Worm (Caenorhabditis elegans) whole organism, L4 larva: ENCODE data around the gene pfd-2.

Source experiments
- F10B5.3 ChIP-seq: sonication (generic microtip); optimal IDR thresholded peaks from 2 replicates; lab custom pipeline; 2016; ENCODE audit warnings: mild to moderate bottlenecking, missing genetic modification characterization, missing compliant biosample characterization
- R02D3.7 ChIP-seq: fragments of 150-350 bp; sonication (generic microtip); optimal IDR thresholded peaks from 3 replicates; lab custom pipeline; 2014; ENCODE audit warnings: missing biosample characterization, missing genetic modification characterization
- T26A8.4 ChIP-seq: fragments of 200-800 bp; sonication (Bioruptor generic); IDR thresholded peaks from 2 replicates; pipeline ENCODE4 v1.3.6; 2022; ENCODE audit warnings: missing genetic modification characterization, missing compliant biosample characterization
- Y105C5A.15 ChIP-seq: fragments of 200-800 bp; sonication (Bioruptor generic); IDR thresholded peaks from 2 replicates; pipeline ENCODE4 v1.3.6; 2022; ENCODE audit warnings: missing genetic modification characterization, missing compliant biosample characterization
- aha-1 ChIP-seq: fragments of 150-350 bp; peaks from one replicate; lab custom pipeline; 2014; ENCODE audit warnings: missing biosample characterization, missing genetic modification characterization
- ceh-82 ChIP-seq: sonication (generic microtip); optimal IDR thresholded peaks from 2 replicates; lab custom pipeline; 2017; ENCODE audit warnings: missing biosample characterization, missing genetic modification characterization
- ctbp-1 ChIP-seq: fragments of 200-800 bp; sonication (Bioruptor generic); IDR thresholded peaks from 2 replicates; pipeline ENCODE4 v1.3.6; 2022; ENCODE audit warnings: missing genetic modification reagents, missing genetic modification characterization, missing compliant biosample characterization
- dmd-6 ChIP-seq: fragments of 200-800 bp; sonication (Bioruptor generic); IDR thresholded peaks from 2 replicates; pipeline ENCODE4 v1.3.6; 2022; ENCODE audit warnings: missing genetic modification reagents, missing genetic modification characterization, missing compliant biosample characterization
- dmd-8 ChIP-seq: fragments of 200-800 bp; sonication (Bioruptor generic); IDR thresholded peaks from 2 replicates; pipeline ENCODE4 v1.3.6; 2022; ENCODE audit warnings: missing genetic modification characterization, missing compliant biosample characterization
- dpl-1 ChIP-seq: fragments of 150-350 bp; optimal IDR thresholded peaks from 2 replicates; lab custom pipeline; 2014; ENCODE audit warnings: missing biosample characterization, missing genetic modification reagents, missing genetic modification characterization
- duxl-1 ChIP-seq: sonication (generic microtip); optimal IDR thresholded peaks from 2 replicates; lab custom pipeline; 2016; ENCODE audit warnings: mild to moderate bottlenecking, missing genetic modification characterization, moderate library complexity, missing compliant biosample characterization; ENCODE audit not compliant: poor library complexity
- dve-1 ChIP-seq: sonication (generic microtip); optimal IDR thresholded peaks from 2 replicates; lab custom pipeline; 2017; ENCODE audit warnings: antibody characterized with exemption, mild to moderate bottlenecking, missing genetic modification characterization, missing compliant biosample characterization; ENCODE audit not compliant: insufficient read depth
- fkh-10 ChIP-seq: fragments of 150-350 bp; optimal IDR thresholded peaks from 2 replicates; lab custom pipeline; 2014; ENCODE audit warnings: missing biosample characterization, missing genetic modification reagents, missing genetic modification characterization
- fos-1 ChIP-seq: fragments of 150-350 bp; optimal IDR thresholded peaks from 2 replicates; lab custom pipeline; 2014; ENCODE audit warnings: missing biosample characterization, missing genetic modification characterization
- gei-8 ChIP-seq: fragments of 200-800 bp; sonication (Bioruptor generic); optimal IDR thresholded peaks from 2 replicates; lab custom pipeline; 2018; ENCODE audit warnings: mild to moderate bottlenecking, missing genetic modification characterization, missing compliant biosample characterization
- hlh-11 ChIP-seq: fragments of 200-800 bp; sonication (Bioruptor generic); optimal IDR thresholded peaks from 2 replicates; lab custom pipeline; 2018; ENCODE audit warnings: mild to moderate bottlenecking, missing genetic modification characterization, missing compliant biosample characterization
- hmg-1.1 ChIP-seq: fragments of 200-800 bp; sonication (Bioruptor generic); IDR thresholded peaks from 2 replicates; pipeline ENCODE4 v1.3.6; 2022; ENCODE audit warnings: missing genetic modification reagents, missing genetic modification characterization, missing compliant biosample characterization
- lim-7 ChIP-seq: fragments of 200-800 bp; sonication (Bioruptor generic); IDR thresholded peaks from 2 replicates; pipeline ENCODE4 v1.3.6; 2022; ENCODE audit warnings: missing genetic modification characterization, missing compliant biosample characterization
- lin-13 ChIP-seq: fragments of 150-350 bp; optimal IDR thresholded peaks from 2 replicates; lab custom pipeline; 2014; ENCODE audit warnings: missing biosample characterization, missing genetic modification reagents, missing genetic modification characterization
- lin-38 ChIP-seq: fragments of 200-800 bp; sonication (Bioruptor generic); IDR thresholded peaks from 2 replicates; pipeline ENCODE4 v1.3.6; 2022; ENCODE audit warnings: missing genetic modification reagents, missing genetic modification characterization, missing compliant biosample characterization
- lin-39 ChIP-seq: fragments of 150-350 bp; optimal IDR thresholded peaks from 2 replicates; lab custom pipeline; 2014; ENCODE audit warnings: missing biosample characterization, missing genetic modification reagents, missing genetic modification characterization
- mdt-29 ChIP-seq: fragments of 200-800 bp; sonication (Bioruptor generic); IDR thresholded peaks from 2 replicates; pipeline ENCODE4 v1.3.6; 2022; ENCODE audit warnings: missing genetic modification reagents, missing genetic modification characterization, missing compliant biosample characterization
- mep-1 ChIP-seq: fragments of 150-350 bp; sonication (generic microtip); optimal IDR thresholded peaks from 3 replicates; lab custom pipeline; 2014; ENCODE audit warnings: missing biosample characterization, missing genetic modification characterization
- nhr-25 ChIP-seq: sonication (generic microtip); optimal IDR thresholded peaks from 2 replicates; lab custom pipeline; 2017; ENCODE audit warnings: missing genetic modification characterization, mild to moderate bottlenecking, missing compliant biosample characterization, antibody characterized with exemption, moderate library complexity, borderline replicate concordance; ENCODE audit not compliant: insufficient read depth
- nhr-6 ChIP-seq: fragments of 150-350 bp; optimal IDR thresholded peaks from 2 replicates; lab custom pipeline; 2014; ENCODE audit warnings: missing biosample characterization, missing genetic modification characterization
- rbr-2 ChIP-seq: sonication (generic microtip); optimal IDR thresholded peaks from 2 replicates; lab custom pipeline; 2016; ENCODE audit warnings: missing genotype, missing genetic modification characterization, missing compliant biosample characterization
- saeg-2 ChIP-seq: fragments of 200-800 bp; sonication (Bioruptor generic); IDR thresholded peaks from 2 replicates; pipeline ENCODE4 v1.3.6; 2022; ENCODE audit warnings: missing genetic modification reagents, missing genetic modification characterization, missing compliant biosample characterization
- snpc-4 ChIP-seq: fragments of 150-350 bp; optimal IDR thresholded peaks from 2 replicates; lab custom pipeline; 2014; ENCODE audit warnings: missing biosample characterization, missing genetic modification characterization
- spr-1 ChIP-seq: sonication (generic microtip); optimal IDR thresholded peaks from 2 replicates; lab custom pipeline; 2016; ENCODE audit warnings: mild to moderate bottlenecking, missing genetic modification characterization, missing compliant biosample characterization
- tra-1 ChIP-seq: fragments of 200-800 bp; sonication (Bioruptor generic); IDR thresholded peaks from 2 replicates; pipeline ENCODE4 v1.3.6; 2022; ENCODE audit warnings: missing genetic modification reagents, missing genetic modification characterization, missing compliant biosample characterization
- unc-39 ChIP-seq: sonication (generic microtip); optimal IDR thresholded peaks from 2 replicates; lab custom pipeline; 2017; ENCODE audit warnings: missing biosample characterization, missing genetic modification characterization
- unc-62 ChIP-seq, 3 experiments: fragments of 150-350 bp in 1 of 3; sonication (generic microtip); optimal IDR thresholded peaks in 2 of 3; peaks in 1 of 3; 1 replicate in 1 of 3; 2 replicates in 2 of 3; lab custom pipeline; 2014 to 2017; ENCODE audit warnings: missing biosample characterization in 3 of 3, missing genetic modification characterization in 3 of 3, missing genetic modification reagents in 3 of 3, missing genotype in 1 of 3
- vab-7 ChIP-seq: fragments of 200-800 bp; sonication (Bioruptor generic); IDR thresholded peaks from 2 replicates; pipeline ENCODE4 v1.3.6; 2022; ENCODE audit warnings: missing genetic modification reagents, missing genetic modification characterization, missing compliant biosample characterization
- zfp-2 ChIP-seq: sonication (generic microtip); optimal IDR thresholded peaks from 2 replicates; lab custom pipeline; 2016; ENCODE audit warnings: mild to moderate bottlenecking, missing genetic modification characterization, missing compliant biosample characterization
- zfp-3 ChIP-seq: fragments of 200-800 bp; sonication (Bioruptor generic); conservative IDR thresholded peaks from 2 replicates; pipeline ENCODE4 v1.3.6; 2022; ENCODE audit warnings: missing genetic modification reagents, missing genetic modification characterization, missing compliant biosample characterization

Gene pfd-2

DNA sequence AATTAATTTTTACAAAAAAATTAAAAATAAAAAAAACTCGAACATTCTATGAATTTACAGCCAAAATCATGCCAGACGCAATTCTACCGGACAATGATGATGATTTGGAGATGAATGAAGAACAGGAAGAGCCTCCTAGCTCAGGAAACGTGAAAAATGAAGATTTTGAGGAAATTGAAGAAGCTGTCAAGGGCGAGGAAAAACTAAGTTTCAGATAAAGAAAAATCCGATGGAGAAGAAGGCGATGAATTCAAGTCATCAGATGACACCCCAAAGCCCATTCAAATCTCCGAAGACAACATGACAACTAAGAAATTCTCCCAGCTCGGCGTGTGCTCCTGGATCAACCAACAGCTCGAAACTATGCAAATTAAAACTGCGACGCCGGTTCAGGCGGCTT lies 4.8 kb upstream of the pfd-2 start, which contains the start of gene Y52E8A.1:
Gene Y52E8A.1 (plus strand): TSS at position 301 of the 400 bp plus-strand sequence.
- TF ChIP-seq unc-62 (GFP tag; optimal IDR thresholded peaks at IDR 0.05 in 1 of 2; lab: Kevin White, UChicago) (peak in 1 of 2 experiments; percentile 17), unc-62 (tag; optimal IDR thresholded peaks at IDR 0.05; lab: Kevin White, UChicago) (no peak), aha-1 (tag; lab: Kevin White, UChicago) (no peak)

DNA sequence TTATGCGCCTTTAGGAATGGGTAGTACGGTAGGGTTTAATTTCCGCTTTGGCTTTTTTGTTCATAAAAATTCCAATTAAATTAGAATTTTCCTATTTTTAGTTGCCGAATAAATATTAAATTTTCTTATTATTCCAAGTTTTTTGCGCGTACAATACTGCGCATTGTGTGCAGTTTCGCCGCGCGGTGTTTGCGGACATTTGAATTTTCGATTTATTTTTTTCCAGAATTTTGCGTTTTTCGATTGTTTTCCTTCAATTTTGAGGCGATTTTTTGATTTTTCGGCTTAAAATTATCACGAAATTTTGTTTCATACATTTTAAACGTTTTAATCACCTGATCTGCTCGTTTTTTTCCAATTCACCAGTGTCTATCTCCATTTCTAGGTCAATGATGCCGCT lies 3.6 kb upstream of the pfd-2 start, which contains the start of gene H20J04.6:
Gene H20J04.6 (plus strand): TSS at position 386 of the 400 bp plus-strand sequence.
- no peak for TF ChIP-seq Y105C5A.15 (GFP tag; lab: Robert Waterston, UW)
- no peak for TF ChIP-seq dve-1 (tag; lab: Kevin White, UChicago)
- no peak for TF ChIP-seq hlh-11 (tag; lab: Kevin White, UChicago)
- peak; percentile 62 for TF ChIP-seq dpl-1

DNA sequence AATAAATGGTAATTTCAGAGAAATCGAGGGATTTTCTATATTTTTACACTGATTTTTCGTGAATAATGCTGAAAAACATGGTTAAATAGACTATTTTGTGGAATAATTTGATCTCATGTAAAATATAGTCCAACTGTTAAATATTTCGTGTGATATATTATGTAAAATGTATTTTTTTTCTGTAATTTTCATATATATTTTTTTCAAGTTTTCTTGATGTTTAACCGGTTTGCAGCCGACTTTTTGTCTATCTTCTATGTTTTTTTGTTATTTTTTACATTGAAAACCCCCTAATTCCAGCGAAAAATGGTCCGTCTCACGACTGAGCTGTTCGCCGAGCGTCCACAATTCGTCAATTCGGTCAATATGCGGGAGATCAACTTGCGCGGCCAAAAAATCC lies 2.5 kb upstream of the pfd-2 start, which contains the start of gene mog-2:
Gene mog-2 (plus strand): TSS at position 301 of the 400 bp plus-strand sequence.
- TF ChIP-seq ctbp-1 (no peak), T26A8.4 (GFP tag; lab: Robert Waterston, UW) (no peak), lin-38 (no peak), fos-1 (tag; lab: Kevin White, UChicago) (no peak), dmd-8 (GFP tag; lab: Robert Waterston, UW) (no peak), mdt-29 (GFP tag; lab: Robert Waterston, UW) (no peak), zfp-3 (GFP tag; lab: Robert Waterston, UW) (no peak), nhr-6 (tag; lab: Kevin White, UChicago) (no peak), R02D3.7 (tag; lab: Kevin White, UChicago) (no peak), fkh-10 (GFP tag; lab: Kevin White, UChicago) (no peak), spr-1 (tag; lab: Kevin White, UChicago) (no peak), hmg-1.1 (no peak), vab-7 (GFP tag; lab: Robert Waterston, UW) (no peak), zfp-2 (tag; lab: Kevin White, UChicago) (no peak), lim-7 (GFP tag; lab: Robert Waterston, UW) (no peak), snpc-4 (tag; lab: Kevin White, UChicago) (no peak), nhr-25 (tag; lab: Kevin White, UChicago) (no peak)

DNA sequence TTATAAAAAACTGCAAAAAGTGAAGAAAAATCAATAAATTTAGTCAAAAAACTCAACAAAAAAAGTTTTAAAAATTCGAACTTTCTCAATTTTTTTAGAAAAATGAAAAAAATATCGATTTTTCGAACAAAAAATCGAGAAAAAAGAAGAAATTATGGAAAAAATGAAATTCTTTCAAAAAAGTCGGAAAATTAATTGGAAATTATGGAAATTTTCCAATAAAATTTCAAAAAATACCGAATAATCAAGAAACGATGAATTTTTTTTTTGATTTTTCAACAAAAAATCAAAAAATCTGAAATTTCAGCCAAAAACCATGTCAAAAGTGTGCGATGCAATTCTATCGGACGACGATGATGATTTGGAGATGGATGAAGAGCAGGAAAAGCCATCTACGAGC lies 2.2 kb downstream of the pfd-2 start, which contains the start of gene H20J04.4:
Gene H20J04.4 (plus strand): TSS at position 301 of the 400 bp plus-strand sequence.
- no peak for TF ChIP-seq dmd-6 (GFP tag; lab: Robert Waterston, UW)
- no peak for TF ChIP-seq zfp-2 (tag; lab: Kevin White, UChicago)
- TF ChIP-seq lin-39, result no peak
- TF ChIP-seq dmd-8 (GFP tag; lab: Robert Waterston, UW), result no peak
- no peak for TF ChIP-seq gei-8 (GFP tag; lab: Kevin White, UChicago)
- TF ChIP-seq nhr-6 (tag; lab: Kevin White, UChicago), result no peak
- no peak for TF ChIP-seq rbr-2 (tag; lab: Kevin White, UChicago)
- no peak for TF ChIP-seq F10B5.3 (tag; lab: Kevin White, UChicago)
- no peak for TF ChIP-seq mep-1 (tag; lab: Kevin White, UChicago)
- TF ChIP-seq unc-39 (tag; lab: Kevin White, UChicago), result no peak
- TF ChIP-seq saeg-2 (GFP tag; lab: Robert Waterston, UW), result no peak
- TF ChIP-seq tra-1 (GFP tag; lab: Robert Waterston, UW), result no peak
- no peak for TF ChIP-seq ceh-82 (tag; lab: Kevin White, UChicago)
- TF ChIP-seq duxl-1, result no peak
- TF ChIP-seq lin-13 (GFP tag; lab: Kevin White, UChicago), result no peak
- TF ChIP-seq, all 104 proteins: peak for 0
